Fruit fly (Drosophila melanogaster): Measurements from ENCODE around the gene CG42713.

- TF ChIP-seq ovo (GFP tag; optimal IDR thresholded peaks at IDR 0.05) (no peak), CG33017 (tag; optimal IDR thresholded peaks at IDR 0.05) (no peak), Hr96 (GFP tag; optimal IDR thresholded peaks at IDR 0.05) (no peak), cnc (optimal IDR thresholded peaks at IDR 0.05) (no peak), CG12768 (GFP tag; optimal IDR thresholded peaks at IDR 0.05) (no peak), CG5204 (GFP tag; optimal IDR thresholded peaks at IDR 0.05) (no peak), Mnt (GFP tag; optimal IDR thresholded peaks at IDR 0.05) (no peak), kay (GFP tag; ENCODE audit: borderline replicate concordance) (no peak), CG7101 (tag; optimal IDR thresholded peaks at IDR 0.05) (no peak), Crg-1 (GFP tag; optimal IDR thresholded peaks at IDR 0.05) (no peak), CG1620 (GFP tag; optimal IDR thresholded peaks at IDR 0.05) (no peak), tj (GFP tag; optimal IDR thresholded peaks at IDR 0.05) (no peak)
Observed at dm6 chr2L:8866467-8866866, 24.8 kb upstream of the CG42713 start, which contains the start of gene CG9483.

All from whole organism, adult.